Fruit fly (Drosophila melanogaster): ENCODE measurements around the gene CARPB.

DNA sequence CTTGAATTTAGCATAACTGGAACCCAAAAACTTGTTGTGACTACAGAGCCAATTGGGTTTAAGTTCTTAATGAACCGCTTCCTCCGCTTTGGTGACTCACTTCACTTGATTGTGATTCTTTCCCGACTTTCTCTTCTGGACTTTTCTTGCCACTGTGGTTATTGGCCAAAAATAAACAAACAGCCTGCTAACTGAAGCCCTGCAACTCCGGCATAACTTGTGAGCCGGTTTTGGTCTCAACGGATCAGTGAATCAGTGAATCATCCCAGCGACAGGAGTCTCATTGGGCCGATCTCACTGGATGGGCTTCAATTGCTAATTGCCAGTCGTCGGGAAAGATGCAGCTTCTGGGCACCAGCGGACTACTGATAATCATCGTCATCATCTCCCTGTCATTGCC, 99.9 kb downstream of the CARPB start:
- TF ChIP-seq dsf (GFP tag; optimal IDR thresholded peaks at IDR 0.05; ENCODE audit: borderline replicate concordance) (no peak), Hr78 (GFP tag; optimal IDR thresholded peaks at IDR 0.05) (no peak), br (GFP tag; optimal IDR thresholded peaks at IDR 0.05) (no peak), Jra (GFP tag; optimal IDR thresholded peaks at IDR 0.05) (no peak), Abd-B (GFP tag; optimal IDR thresholded peaks at IDR 0.05) (no peak), tai (GFP tag; optimal IDR thresholded peaks at IDR 0.05) (no peak), HLH106 (tag; optimal IDR thresholded peaks at IDR 0.05) (no peak), h (GFP tag; optimal IDR thresholded peaks at IDR 0.05) (no peak), OdsH (GFP tag; optimal IDR thresholded peaks at IDR 0.05) (no peak), psq (GFP tag; optimal IDR thresholded peaks at IDR 0.05) (no peak), Mio (GFP tag; optimal IDR thresholded peaks at IDR 0.05) (no peak), dl (GFP tag; optimal IDR thresholded peaks at IDR 0.05; ENCODE audit: insufficient read depth in 1 of 2, partially characterized antibody in 2 of 2) (no peak), lola (GFP tag; optimal IDR thresholded peaks at IDR 0.05) (no peak), foxo (GFP tag; optimal IDR thresholded peaks at IDR 0.05) (no peak)
